Worm (Caenorhabditis elegans) whole organism, L1 larva: ENCODE results near the gene fask-1.

Source experiments
- C34B4.2 ChIP-seq: sonication (generic microtip); optimal IDR thresholded peaks from 2 replicates; lab custom pipeline; 2017; ENCODE audit warnings: mild to moderate bottlenecking, missing genetic modification characterization, missing compliant biosample characterization
- Y116A8C.19 ChIP-seq: sonication (generic microtip); optimal IDR thresholded peaks from 2 replicates; lab custom pipeline; 2016; ENCODE audit warnings: missing compliant biosample characterization, missing genetic modification characterization, borderline replicate concordance
- ama-1 ChIP-seq: fragments of 150-350 bp; optimal IDR thresholded peaks from 2 replicates; lab custom pipeline; 2014
- ceh-63 ChIP-seq: fragments of 200-800 bp; sonication (Bioruptor generic); optimal IDR thresholded peaks from 2 replicates; lab custom pipeline; 2018; ENCODE audit warnings: mild to moderate bottlenecking, missing genetic modification characterization, missing compliant biosample characterization
- ceh-8 ChIP-seq: fragments of 200-800 bp; sonication (Bioruptor generic); optimal IDR thresholded peaks from 2 replicates; lab custom pipeline; 2018; ENCODE audit warnings: mild to moderate bottlenecking, missing genetic modification characterization, moderate library complexity, missing compliant biosample characterization
- ces-1 ChIP-seq: fragments of 150-350 bp; optimal IDR thresholded peaks from 2 replicates; lab custom pipeline; 2014; ENCODE audit warnings: missing biosample characterization, missing genetic modification reagents, missing genetic modification characterization
- dpl-1 ChIP-seq, 3 experiments: fragments of 150-350 bp in 2 of 3; sonication (generic microtip) in 1 of 3; optimal IDR thresholded peaks; 2 replicates each; lab custom pipeline; 2014 to 2017; ENCODE audit warnings: missing biosample characterization in 3 of 3, missing genetic modification characterization in 3 of 3, missing genetic modification reagents in 3 of 3
- dsc-1 ChIP-seq: sonication (generic microtip); optimal IDR thresholded peaks from 2 replicates; lab custom pipeline; 2016; ENCODE audit warnings: mild to moderate bottlenecking, missing genetic modification characterization, missing compliant biosample characterization
- efl-3 ChIP-seq: fragments of 200-800 bp; sonication (Bioruptor generic); optimal IDR thresholded peaks from 2 replicates; lab custom pipeline; 2018; ENCODE audit warnings: mild to moderate bottlenecking, missing genetic modification characterization, missing compliant biosample characterization
- egl-13 ChIP-seq: sonication (generic microtip); optimal IDR thresholded peaks from 2 replicates; lab custom pipeline; 2016; ENCODE audit warnings: missing genotype, missing genetic modification reagents, missing genetic modification characterization, missing compliant biosample characterization
- ets-5 ChIP-seq: fragments of 200-800 bp; sonication (Bioruptor generic); IDR thresholded peaks from 2 replicates; pipeline ENCODE4 v1.3.6; 2022; ENCODE audit warnings: missing genetic modification characterization, missing compliant biosample characterization
- fkh-4 ChIP-seq: sonication (generic microtip); optimal IDR thresholded peaks from 2 replicates; lab custom pipeline; 2016; ENCODE audit warnings: missing compliant biosample characterization, missing genetic modification characterization, borderline replicate concordance
- fos-1 ChIP-seq: fragments of 150-350 bp; optimal IDR thresholded peaks from 2 replicates; lab custom pipeline; 2014; ENCODE audit warnings: missing biosample characterization, missing genetic modification characterization
- hlh-17 ChIP-seq: fragments of 200-800 bp; sonication (Bioruptor generic); optimal IDR thresholded peaks from 2 replicates; lab custom pipeline; 2018; ENCODE audit warnings: missing genetic modification characterization, mild to moderate bottlenecking, missing compliant biosample characterization, moderate library complexity, borderline replicate concordance
- irx-1 ChIP-seq: sonication (generic microtip); optimal IDR thresholded peaks from 2 replicates; lab custom pipeline; 2016; ENCODE audit warnings: missing genetic modification characterization, missing compliant biosample characterization
- isw-1 ChIP-seq: fragments of 200-800 bp; sonication (Bioruptor generic); IDR thresholded peaks from 2 replicates; pipeline ENCODE4 v1.3.6; 2022; ENCODE audit warnings: missing genetic modification characterization, missing compliant biosample characterization
- lin-13 ChIP-seq: fragments of 150-350 bp; optimal IDR thresholded peaks from 2 replicates; lab custom pipeline; 2014; ENCODE audit warnings: missing biosample characterization, missing genetic modification reagents, missing genetic modification characterization
- lin-14 ChIP-seq: fragments of 200-800 bp; sonication (Bioruptor generic); optimal IDR thresholded peaks from 2 replicates; lab custom pipeline; 2018; ENCODE audit warnings: mild to moderate bottlenecking, missing genetic modification characterization, moderate library complexity, missing compliant biosample characterization
- lin-15B ChIP-seq: fragments of 150-350 bp; sonication (generic microtip); optimal IDR thresholded peaks from 3 replicates; lab custom pipeline; 2014; ENCODE audit warnings: missing biosample characterization, missing genetic modification characterization
- lin-39 ChIP-seq: fragments of 150-350 bp; optimal IDR thresholded peaks from 2 replicates; lab custom pipeline; 2014; ENCODE audit warnings: missing biosample characterization, missing genetic modification reagents, missing genetic modification characterization
- lir-3 ChIP-seq: sonication (generic microtip); optimal IDR thresholded peaks from 2 replicates; lab custom pipeline; 2016; ENCODE audit warnings: mild to moderate bottlenecking, missing genetic modification characterization, moderate library complexity, missing compliant biosample characterization; ENCODE audit not compliant: poor library complexity
- mab-9 ChIP-seq: fragments of 200-800 bp; sonication (Bioruptor generic); IDR thresholded peaks from 2 replicates; pipeline ENCODE4 v1.3.6; 2022; ENCODE audit warnings: missing genetic modification reagents, missing genetic modification characterization, missing compliant biosample characterization
- mdl-1 ChIP-seq, 2 experiments: fragments of 150-350 bp; optimal IDR thresholded peaks; 2 replicates each; lab custom pipeline; 2014 to 2017; ENCODE audit warnings: missing biosample characterization in 2 of 2, missing genetic modification characterization in 2 of 2, inconsistent platforms in 1 of 2
- mef-2 ChIP-seq: fragments of 150-350 bp; optimal IDR thresholded peaks from 2 replicates; lab custom pipeline; 2014; ENCODE audit warnings: missing biosample characterization, missing genetic modification characterization
- nhr-12 ChIP-seq: sonication (generic microtip); optimal IDR thresholded peaks from 2 replicates; lab custom pipeline; 2017; ENCODE audit warnings: missing biosample characterization, missing genetic modification characterization
- nhr-19 ChIP-seq: fragments of 200-800 bp; sonication (Bioruptor generic); conservative IDR thresholded peaks from 2 replicates; pipeline ENCODE4 v1.3.6; 2022; ENCODE audit warnings: missing genetic modification characterization, missing compliant biosample characterization
- nhr-20 ChIP-seq: sonication (generic microtip); optimal IDR thresholded peaks from 2 replicates; lab custom pipeline; 2016; ENCODE audit warnings: mild to moderate bottlenecking, missing genetic modification characterization, missing compliant biosample characterization
- nhr-28 ChIP-seq: fragments of 150-350 bp; optimal IDR thresholded peaks from 2 replicates; lab custom pipeline; 2014; ENCODE audit warnings: missing biosample characterization, missing genetic modification characterization
- nhr-71 ChIP-seq: sonication (generic microtip); optimal IDR thresholded peaks from 2 replicates; lab custom pipeline; 2016; ENCODE audit warnings: mild to moderate bottlenecking, missing genetic modification characterization, moderate library complexity, missing compliant biosample characterization
- pax-3 ChIP-seq: fragments of 200-800 bp; sonication (Bioruptor generic); optimal IDR thresholded peaks from 2 replicates; lab custom pipeline; 2018; ENCODE audit warnings: mild to moderate bottlenecking, missing genetic modification characterization, moderate library complexity, missing compliant biosample characterization
- pqm-1 ChIP-seq: sonication (generic microtip); optimal IDR thresholded peaks from 3 replicates; lab custom pipeline; 2017; ENCODE audit warnings: missing biosample characterization, missing genetic modification characterization
- rnt-1 ChIP-seq: sonication (generic microtip); optimal IDR thresholded peaks from 2 replicates; lab custom pipeline; 2016; ENCODE audit warnings: mild to moderate bottlenecking, missing genetic modification characterization, moderate library complexity, missing compliant biosample characterization
- skn-1 ChIP-seq: fragments of 150-350 bp; optimal IDR thresholded peaks from 2 replicates; lab custom pipeline; 2014; ENCODE audit warnings: missing biosample characterization, missing genetic modification characterization
- snpc-4 ChIP-seq: fragments of 150-350 bp; optimal IDR thresholded peaks from 2 replicates; lab custom pipeline; 2014; ENCODE audit warnings: missing biosample characterization, missing genetic modification characterization
- snu-23 ChIP-seq: sonication (generic microtip); optimal IDR thresholded peaks from 2 replicates; lab custom pipeline; 2016; ENCODE audit warnings: missing genetic modification characterization, missing compliant biosample characterization
- sup-37 ChIP-seq: fragments of 200-800 bp; sonication (Bioruptor generic); optimal IDR thresholded peaks from 2 replicates; lab custom pipeline; 2018; ENCODE audit warnings: mild to moderate bottlenecking, missing genetic modification characterization, missing compliant biosample characterization
- swsn-7 ChIP-seq: sonication (generic microtip); optimal IDR thresholded peaks from 2 replicates; lab custom pipeline; 2016; ENCODE audit warnings: missing genetic modification characterization, missing compliant biosample characterization
- tlp-1 ChIP-seq: fragments of 150-350 bp; optimal IDR thresholded peaks from 2 replicates; lab custom pipeline; 2014; ENCODE audit warnings: missing biosample characterization, missing genetic modification characterization
- unc-130 ChIP-seq: fragments of 150-350 bp; optimal IDR thresholded peaks from 2 replicates; lab custom pipeline; 2017; ENCODE audit warnings: missing biosample characterization, missing genetic modification characterization, inconsistent platforms
- unc-30 ChIP-seq: sonication (generic microtip); optimal IDR thresholded peaks from 2 replicates; lab custom pipeline; 2017; ENCODE audit warnings: missing biosample characterization, missing genetic modification characterization
- unc-86 ChIP-seq: sonication (generic microtip); optimal IDR thresholded peaks from 2 replicates; lab custom pipeline; 2016; ENCODE audit warnings: missing genetic modification characterization, missing compliant biosample characterization
- xbp-1 ChIP-seq: sonication (generic microtip); optimal IDR thresholded peaks from 2 replicates; lab custom pipeline; 2016; ENCODE audit warnings: missing genetic modification characterization, missing compliant biosample characterization
- zag-1 ChIP-seq: fragments of 150-350 bp; optimal IDR thresholded peaks from 2 replicates; lab custom pipeline; 2014; ENCODE audit warnings: missing biosample characterization, missing genetic modification characterization
- zip-4 ChIP-seq: fragments of 200-800 bp; sonication (Bioruptor generic); optimal IDR thresholded peaks from 2 replicates; lab custom pipeline; 2018; ENCODE audit warnings: mild to moderate bottlenecking, missing genetic modification characterization, moderate library complexity, missing compliant biosample characterization
- ztf-4 ChIP-seq: fragments of 150-350 bp; optimal IDR thresholded peaks from 2 replicates; lab custom pipeline; 2014; ENCODE audit warnings: missing biosample characterization, missing genetic modification characterization

The fask-1 gene

ce11 chrIV:13086705-13087104, 13.8 kb upstream of the fask-1 start, which contains the start of gene spin-2:
Gene spin-2, plus strand, starts transcription at chrIV:13087005.
- TF ChIP-seq snpc-4 (tag; lab: Kevin White, UChicago) (no peak), rnt-1 (tag; lab: Kevin White, UChicago) (no peak)

ce11 chrIV:13089671-13090242, 10.8 kb upstream of the fask-1 start:
- TF ChIP-seq mdl-1 (tag; optimal IDR thresholded peaks at IDR 0.05; lab: Kevin White, UChicago) (no peak), tlp-1 (tag; lab: Kevin White, UChicago) (no peak), isw-1 (GFP tag; lab: Robert Waterston, UW) (no peak), efl-3 (GFP tag; lab: Kevin White, UChicago) (no peak), nhr-28 (tag; lab: Kevin White, UChicago) (no peak)

ce11 chrIV:13090967-13091366, 9.5 kb upstream of the fask-1 start, which contains the start of gene col-132:
Gene col-132, minus strand, starts transcription at chrIV:13091067.
- TF ChIP-seq skn-1 (no peak), snpc-4 (tag; lab: Kevin White, UChicago) (no peak), C34B4.2 (no peak), sup-37 (GFP tag; lab: Kevin White, UChicago) (no peak), unc-30 (tag; lab: Kevin White, UChicago) (no peak), nhr-12 (tag; lab: Kevin White, UChicago) (no peak), pax-3 (tag; lab: Kevin White, UChicago) (no peak), ztf-4 (tag; lab: Kevin White, UChicago) (no peak), nhr-19 (GFP tag; lab: Robert Waterston, UW) (no peak), ceh-8 (GFP tag; lab: Kevin White, UChicago) (no peak), nhr-20 (tag; lab: Kevin White, UChicago) (no peak), efl-3 (GFP tag; lab: Kevin White, UChicago) (no peak), swsn-7 (tag; lab: Kevin White, UChicago) (no peak), tlp-1 (tag; lab: Kevin White, UChicago) (no peak), ama-1 (lab: Kevin White, UChicago) (no peak), mab-9 (no peak), lin-39 (tag; lab: Kevin White, UChicago) (no peak), nhr-71 (tag; lab: Kevin White, UChicago) (no peak), fos-1 (tag; lab: Kevin White, UChicago) (no peak)

- TF ChIP-seq nhr-28 (tag; lab: Kevin White, UChicago) (no peak), tlp-1 (tag; lab: Kevin White, UChicago) (no peak), irx-1 (no peak), isw-1 (GFP tag; lab: Robert Waterston, UW) (no peak; the same call in 1 of the 2 replicates), lin-15B (peak; percentile 84), ces-1 (GFP tag; lab: Kevin White, UChicago) (no peak), dsc-1 (tag; lab: Kevin White, UChicago) (peak; percentile 21), lin-14 (peak; percentile 67), ets-5 (no peak), mef-2 (tag; lab: Kevin White, UChicago) (no peak), zip-4 (GFP tag; lab: Kevin White, UChicago) (no peak), Y116A8C.19 (no peak), ama-1 (lab: Kevin White, UChicago) (no peak), fkh-4 (no peak), ceh-63 (GFP tag; lab: Kevin White, UChicago) (no peak), unc-86 (tag; lab: Kevin White, UChicago) (peak; percentile 37), snu-23 (GFP tag; lab: Kevin White, UChicago) (peak; percentile 80), hlh-17 (GFP tag; lab: Kevin White, UChicago) (no peak), lin-13 (GFP tag; lab: Kevin White, UChicago) (peak; percentile 69), pqm-1 (no peak), lir-3 (tag; lab: Kevin White, UChicago) (peak; percentile 10), unc-130 (tag; lab: Kevin White, UChicago) (peak; percentile 73), xbp-1 (tag; lab: Kevin White, UChicago) (peak; percentile 55), dpl-1 (GFP tag; optimal IDR thresholded peaks at IDR 0.05; lab: Kevin White, UChicago) (peak; percentile 88 to 95 (median 92)), zag-1 (no peak), nhr-19 (GFP tag; lab: Robert Waterston, UW) (peak; percentile 43; the same call in 1 of the 2 replicates), nhr-71 (tag; lab: Kevin White, UChicago) (peak; percentile 73), ztf-4 (tag; lab: Kevin White, UChicago) (no peak), egl-13 (tag; lab: Kevin White, UChicago) (no peak), fos-1 (tag; lab: Kevin White, UChicago) (peak; percentile 63)
Measured at ce11 chrIV:13093677-13094076, 6.8 kb upstream of the fask-1 start, which contains the start of the genes prcc-1 and C39E9.12. Gene prcc-1, minus strand, starts transcription at chrIV:13093795. Gene C39E9.12, plus strand, starts transcription at chrIV:13094007.
